Fruit fly (Drosophila melanogaster) whole organism, prepupa: Measurements from ENCODE around the gene CG46518.
"Not testable (repeated sequence)": the region's sequence is repeated elsewhere in the genome, so short reads cannot be mapped to it uniquely, and the experiment has no call there.

Experiments used
- CG11294 ChIP-seq: fragments of 200-800 bp; sonication (Bioruptor generic); IDR thresholded peaks from 2 replicates; pipeline ENCODE4 v1.3.6; 2022; ENCODE audit warnings: missing biosample characterization, missing genetic modification characterization
- CG4318 ChIP-seq: fragments of 200-800 bp; sonication (Bioruptor generic); optimal IDR thresholded peaks from 3 replicates; lab custom pipeline; 2017; ENCODE audit warnings: missing biosample characterization, mild to moderate bottlenecking, missing genetic modification characterization
- CG6163 ChIP-seq: fragments of 200-800 bp; sonication (Bioruptor generic); IDR thresholded peaks from 3 replicates; pipeline ENCODE4 v1.3.6; 2022; ENCODE audit warnings: missing biosample characterization, missing genetic modification characterization
- Eip75B ChIP-seq: fragments of 200-800 bp; sonication (Bioruptor generic); optimal IDR thresholded peaks from 3 replicates; lab custom pipeline; 2016; ENCODE audit warnings: missing biosample characterization, missing genetic modification characterization
- Eip93F ChIP-seq: fragments of 200-800 bp; sonication (Bioruptor generic); optimal IDR thresholded peaks from 2 replicates; lab custom pipeline; 2016; ENCODE audit warnings: missing biosample characterization, mild to moderate bottlenecking, missing genetic modification characterization
- Hr39 ChIP-seq: fragments of 200-800 bp; sonication (Bioruptor generic); optimal IDR thresholded peaks from 2 replicates; lab custom pipeline; 2016; ENCODE audit warnings: missing biosample characterization, missing genetic modification characterization
- Met ChIP-seq: fragments of 200-800 bp; sonication (Bioruptor generic); optimal IDR thresholded peaks from 3 replicates; lab custom pipeline; 2016; ENCODE audit warnings: missing biosample characterization, missing genetic modification characterization
- Sox14 ChIP-seq: fragments of 200-800 bp; sonication (Bioruptor generic); optimal IDR thresholded peaks from 3 replicates; lab custom pipeline; 2016; ENCODE audit warnings: missing biosample characterization, missing genetic modification characterization
- dac ChIP-seq: fragments of 200-800 bp; sonication (Bioruptor generic); optimal IDR thresholded peaks from 2 replicates; lab custom pipeline; 2017; ENCODE audit warnings: missing biosample characterization, mild to moderate bottlenecking, missing genetic modification characterization
- dsx ChIP-seq: fragments of 200-800 bp; optimal IDR thresholded peaks from 3 replicates; lab custom pipeline; 2019; ENCODE audit warnings: missing biosample characterization, mild to moderate bottlenecking, missing genetic modification characterization, moderate library complexity; ENCODE audit not compliant: poor library complexity, severe bottlenecking
- fd59A ChIP-seq: fragments of 200-800 bp; sonication (Bioruptor generic); optimal IDR thresholded peaks from 2 replicates; lab custom pipeline; 2017; ENCODE audit warnings: missing biosample characterization, mild to moderate bottlenecking, missing genetic modification characterization, missing genetic modification reagents
- lz ChIP-seq: fragments of 200-800 bp; sonication (Bioruptor generic); optimal IDR thresholded peaks from 3 replicates; lab custom pipeline; 2016; ENCODE audit warnings: missing biosample characterization, missing genetic modification characterization
- ss ChIP-seq, 2 experiments: fragments of 200-800 bp; sonication (Bioruptor generic); optimal IDR thresholded peaks; 2 replicates in 1 of 2; 3 replicates in 1 of 2; lab custom pipeline; 2017 to 2018; ENCODE audit warnings: mild to moderate bottlenecking in 2 of 2, missing biosample characterization in 2 of 2, missing genetic modification characterization in 2 of 2, moderate library complexity in 1 of 2

DNA sequence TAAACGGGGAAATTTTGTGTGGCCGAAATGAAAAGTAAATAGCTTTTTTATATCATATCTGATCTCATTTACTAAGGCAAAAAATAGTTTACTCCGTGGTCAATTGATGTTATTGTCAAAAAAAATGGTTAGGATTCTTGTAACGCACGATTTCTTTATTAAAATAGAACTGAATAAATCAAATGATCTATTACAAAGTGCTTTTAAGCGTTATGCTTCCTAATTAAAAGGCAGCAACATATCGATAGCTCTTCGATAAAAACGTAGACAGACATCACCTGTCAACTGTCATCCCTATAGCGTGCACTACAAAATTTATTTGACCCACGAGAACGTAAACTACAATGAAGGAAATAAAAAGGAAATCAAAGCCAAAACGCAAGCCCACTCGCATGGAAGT is 14.9 kb downstream of the CG46518 start, which contains the start of gene CG46521:
- TF ChIP-seq fd59A (GFP tag; lab: Kevin White, UChicago); ss (GFP tag; optimal IDR thresholded peaks at IDR 0.05; lab: Kevin White, UChicago); Eip93F (GFP tag; lab: Kevin White, UChicago); lz (GFP tag; lab: Kevin White, UChicago); Met; CG11294; dsx (GFP tag; lab: Kevin White, UChicago); Sox14 (GFP tag; lab: Kevin White, UChicago); dac (GFP tag; lab: Kevin White, UChicago); CG6163 (GFP tag; lab: Robert Waterston, UW); CG4318 (GFP tag; lab: Kevin White, UChicago); Hr39 (GFP tag; lab: Kevin White, UChicago); Eip75B (GFP tag; lab: Kevin White, UChicago): not testable (repeated sequence)
